Worm (Caenorhabditis elegans): Measurements from ENCODE around the gene str-168.

- no peak for TF ChIP-seq nhr-28 (tag; optimal IDR thresholded peaks at IDR 0.05)
- TF ChIP-seq lsy-2 (tag; optimal IDR thresholded peaks at IDR 0.05), result no peak
- no peak for TF ChIP-seq unc-39 (tag; optimal IDR thresholded peaks at IDR 0.05)
- TF ChIP-seq drap-1 (GFP tag; optimal IDR thresholded peaks at IDR 0.05), result no peak
- TF ChIP-seq nhr-76 (tag; optimal IDR thresholded peaks at IDR 0.05), result no peak
- no peak for TF ChIP-seq snpc-4 (tag; optimal IDR thresholded peaks at IDR 0.05)
- TF ChIP-seq pha-4 (tag; optimal IDR thresholded peaks at IDR 0.05), result no peak
- no peak for TF ChIP-seq ztf-11 (tag; optimal IDR thresholded peaks at IDR 0.05)
- no peak for TF ChIP-seq mls-2 (tag; optimal IDR thresholded peaks at IDR 0.05)
- TF ChIP-seq unc-62 (GFP tag; optimal IDR thresholded peaks at IDR 0.05), result no peak
- no peak for TF ChIP-seq nhr-12 (tag; optimal IDR thresholded peaks at IDR 0.05)
- no peak for TF ChIP-seq ces-1 (GFP tag; optimal IDR thresholded peaks at IDR 0.05)
Observed at ce11 chrIV:4975995-4976394, 37.2 kb downstream of the str-168 start, which contains the start of gene Y9C9A.16.
